Worm (Caenorhabditis elegans): ENCODE results near the gene egl-3.

- TF ChIP-seq madf-3 (GFP tag; IDR thresholded peaks at IDR 0.05) (no peak), dox-1 (GFP tag; IDR thresholded peaks at IDR 0.05) (no peak), hrde-1 (tag; optimal IDR thresholded peaks at IDR 0.05; ENCODE audit: borderline replicate concordance) (no peak), nfya-2 (GFP tag; IDR thresholded peaks at IDR 0.05) (no peak), die-1 (tag; optimal IDR thresholded peaks at IDR 0.05) (no peak), F37B4.10 (GFP tag; IDR thresholded peaks at IDR 0.05) (no peak), B0261.1 (tag; optimal IDR thresholded peaks at IDR 0.05) (no peak), let-526 (GFP tag; IDR thresholded peaks at IDR 0.05) (no peak)
Measured at ce11 chrV:10149728-10150127, 23.8 kb downstream of the egl-3 start, which contains the start of gene srsx-27.
